Worm (Caenorhabditis elegans): ENCODE results near the gene alh-9.

alh-9 gene

DNA sequence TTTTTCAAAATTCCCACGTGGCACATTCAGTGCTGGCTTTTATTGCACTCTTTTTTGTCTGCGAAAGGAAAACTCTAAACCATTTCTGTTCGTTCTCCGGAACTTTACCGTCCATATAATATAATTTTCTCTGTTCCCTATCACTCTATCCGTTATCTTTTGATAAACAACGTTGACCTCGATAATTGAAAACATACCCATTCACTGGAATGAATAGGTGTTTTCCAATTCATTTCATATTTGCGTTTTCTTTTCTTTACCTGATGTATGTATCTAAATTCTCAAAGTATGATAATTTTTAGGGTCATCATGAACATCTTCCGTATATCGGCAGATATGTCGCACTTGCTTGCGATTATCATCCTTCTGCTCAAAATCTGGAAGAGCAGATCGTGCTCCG lies 50.9 kb downstream of the alh-9 start, which contains the start of gene erd-2.2:
Gene erd-2.2 (plus strand): TSS at position 301 of the 400 bp plus-strand sequence.
- TF ChIP-seq daf-16 (GFP tag; optimal IDR thresholded peaks at IDR 0.05) (no peak), daf-16 (tag; optimal IDR thresholded peaks at IDR 0.05) (peak; percentile 62), nhr-102 (tag; optimal IDR thresholded peaks at IDR 0.05) (no peak)

ce11 chrIII:5908408-5908807 lies 52.6 kb downstream of the alh-9 start, which contains the start of gene C28H8.3:
Gene C28H8.3 (plus strand): TSS chrIII:5908700.
- TF ChIP-seq F10B5.3 (tag; optimal IDR thresholded peaks at IDR 0.05) = no peak
- TF ChIP-seq nhr-28 (tag; optimal IDR thresholded peaks at IDR 0.05) = no peak
- TF ChIP-seq egl-27 (tag; optimal IDR thresholded peaks at IDR 0.05) = no peak
- no peak for TF ChIP-seq nhr-10 (tag; optimal IDR thresholded peaks at IDR 0.05)
- no peak for TF ChIP-seq snpc-1.2 (GFP tag; IDR thresholded peaks at IDR 0.05)
- TF ChIP-seq lin-38 (GFP tag; IDR thresholded peaks at IDR 0.05) = peak; percentile 53
- no peak for TF ChIP-seq pha-4 (GFP tag; IDR thresholded peaks at IDR 0.05)
- no peak for TF ChIP-seq pha-4 (tag; optimal IDR thresholded peaks at IDR 0.05)
- TF ChIP-seq ZK337.2 (GFP tag; IDR thresholded peaks at IDR 0.05) = no peak
- no peak for TF ChIP-seq arid-1 (GFP tag; conservative IDR thresholded peaks at IDR 0.05)
- no peak for TF ChIP-seq ceh-82 (tag; optimal IDR thresholded peaks at IDR 0.05)
- TF ChIP-seq spr-3 (GFP tag; optimal IDR thresholded peaks at IDR 0.05) = no peak
- TF ChIP-seq D1046.2 (GFP tag; IDR thresholded peaks at IDR 0.05) = no peak
- no peak for TF ChIP-seq mep-1 (tag; optimal IDR thresholded peaks at IDR 0.05)
- no peak for TF ChIP-seq skn-1 (tag; optimal IDR thresholded peaks at IDR 0.05)
- TF ChIP-seq tra-1 (GFP tag; IDR thresholded peaks at IDR 0.05) = no peak
- peak in 1 of 2 experiments; percentile 3 for TF ChIP-seq daf-16 (GFP tag; optimal IDR thresholded peaks at IDR 0.05)
- TF ChIP-seq daf-16 (tag; optimal IDR thresholded peaks at IDR 0.05) = peak; percentile 3

Data from whole organism, L4 larva.